Worm (Caenorhabditis elegans): Measurements from ENCODE around the gene srbc-82.

DNA sequence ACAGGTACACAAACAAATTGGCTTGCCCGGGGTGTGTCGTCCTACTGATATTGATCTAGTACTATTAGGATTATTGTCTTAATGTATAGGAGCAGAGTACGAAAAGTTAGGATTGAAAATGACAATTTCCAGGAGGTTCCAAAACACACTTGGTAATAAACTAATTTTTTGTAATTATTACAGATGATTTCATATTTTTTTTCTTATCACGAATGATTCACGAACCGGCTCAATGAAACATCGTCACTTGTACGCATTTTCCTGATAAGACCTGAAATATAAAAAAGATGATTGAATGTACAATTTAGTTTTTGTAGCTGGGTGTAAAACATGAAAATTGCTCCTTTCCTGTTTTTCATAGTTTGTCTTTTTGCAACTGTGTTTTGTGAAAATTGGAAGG, 2.1 kb downstream of the srbc-82 start, which contains the start of the genes C31A11.13 and oac-6:
- TF ChIP-seq him-1 (tag; optimal IDR thresholded peaks at IDR 0.05) (no peak), dao-5 (tag; optimal IDR thresholded peaks at IDR 0.05) (no peak), W03F9.2 (tag; optimal IDR thresholded peaks at IDR 0.05) (no peak)

All from whole organism, L4/young adult.